Worm (Caenorhabditis elegans) whole organism, early embryonic: ENCODE results near the gene T24D5.2.

Experiments used
- F13C5.2 ChIP-seq: sonication (generic microtip); optimal IDR thresholded peaks from 2 replicates; lab custom pipeline; 2017; ENCODE audit warnings: mild to moderate bottlenecking, missing genetic modification characterization, inconsistent platforms, missing compliant biosample characterization
- aly-1 ChIP-seq: sonication (generic microtip); optimal IDR thresholded peaks from 2 replicates; lab custom pipeline; 2016; ENCODE audit warnings: missing genetic modification characterization, missing compliant biosample characterization
- ama-1 ChIP-seq: fragments of 150-350 bp; optimal IDR thresholded peaks from 2 replicates; lab custom pipeline; 2014
- ceh-13 ChIP-seq: fragments of 200-800 bp; sonication (Bioruptor generic); optimal IDR thresholded peaks from 2 replicates; lab custom pipeline; 2018; ENCODE audit warnings: mild to moderate bottlenecking, missing genetic modification characterization, missing compliant biosample characterization
- ets-7 ChIP-seq: sonication (generic microtip); optimal IDR thresholded peaks from 2 replicates; lab custom pipeline; 2016; ENCODE audit warnings: missing genotype, missing genetic modification characterization, missing compliant biosample characterization
- flt-1 ChIP-seq: fragments of 200-800 bp; sonication (Bioruptor generic); IDR thresholded peaks from 2 replicates; pipeline ENCODE4 v1.3.6; 2022; ENCODE audit warnings: missing genetic modification characterization, missing compliant biosample characterization
- hmbx-1 ChIP-seq: sonication (generic microtip); optimal IDR thresholded peaks from 2 replicates; lab custom pipeline; 2016; ENCODE audit warnings: mild to moderate bottlenecking, missing genetic modification characterization, missing compliant biosample characterization
- hmg-4 ChIP-seq: fragments of 200-800 bp; sonication (Bioruptor generic); optimal IDR thresholded peaks from 2 replicates; lab custom pipeline; 2018; ENCODE audit warnings: mild to moderate bottlenecking, missing genetic modification characterization, missing compliant biosample characterization
- hnd-1 ChIP-seq: sonication (generic microtip); optimal IDR thresholded peaks from 2 replicates; lab custom pipeline; 2016; ENCODE audit warnings: missing genetic modification characterization, missing compliant biosample characterization
- scrt-1 ChIP-seq: fragments of 200-800 bp; sonication (Bioruptor generic); IDR thresholded peaks from 2 replicates; pipeline ENCODE4 v1.3.6; 2022; ENCODE audit warnings: missing genetic modification characterization, missing compliant biosample characterization
- tbx-11 ChIP-seq: fragments of 200-800 bp; sonication (Bioruptor generic); IDR thresholded peaks from 2 replicates; pipeline ENCODE4 v1.3.6; 2022; ENCODE audit warnings: missing genetic modification characterization, missing compliant biosample characterization
- tbx-37 ChIP-seq: fragments of 200-800 bp; sonication (Bioruptor generic); conservative IDR thresholded peaks from 2 replicates; pipeline ENCODE4 v1.3.6; 2022; ENCODE audit warnings: missing genetic modification reagents, missing genetic modification characterization, missing compliant biosample characterization
- tra-4 ChIP-seq: sonication (generic microtip); optimal IDR thresholded peaks from 2 replicates; lab custom pipeline; 2017; ENCODE audit warnings: missing genetic modification characterization, missing compliant biosample characterization

DNA sequence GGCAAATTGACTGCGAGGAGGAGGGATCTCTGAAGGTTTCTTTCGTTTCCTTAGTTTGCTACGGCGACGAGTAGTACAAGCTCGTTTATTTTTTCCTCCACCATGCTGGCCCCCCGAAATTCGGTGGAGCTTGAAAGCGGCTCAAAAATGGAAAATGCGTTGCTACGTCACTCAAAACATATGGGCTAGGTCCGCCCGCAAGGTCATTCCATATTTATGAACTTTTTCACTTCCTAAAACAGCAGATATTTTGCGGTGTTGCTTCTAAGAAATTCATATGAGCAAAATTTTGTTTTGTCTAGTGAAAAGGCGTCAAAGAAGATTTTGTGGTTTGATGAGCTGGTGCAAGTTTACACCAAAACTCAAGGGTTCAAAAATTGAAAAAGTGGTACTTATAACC is 51.8 kb downstream of the T24D5.2 start:
- TF ChIP-seq ama-1 (lab: Kevin White, UChicago) (no peak), scrt-1 (no peak), flt-1 (GFP tag; lab: Robert Waterston, UW) (no peak), hmbx-1 (tag; lab: Kevin White, UChicago) (no peak), tra-4 (no peak), aly-1 (tag; lab: Kevin White, UChicago) (no peak), hnd-1 (tag; lab: Kevin White, UChicago) (no peak), F13C5.2 (tag; lab: Kevin White, UChicago) (no peak), ets-7 (tag; lab: Kevin White, UChicago) (no peak), tbx-37 (no peak), tbx-11 (no peak), hmg-4 (GFP tag; lab: Kevin White, UChicago) (no peak), ceh-13 (GFP tag; lab: Kevin White, UChicago) (no peak)
